Worm (Caenorhabditis elegans) whole organism, mixed stage, embryonic: ENCODE results near the gene grl-23.

Experiments
- M03D4.4 ChIP-seq: sonication (generic microtip); optimal IDR thresholded peaks from 2 replicates; lab custom pipeline; 2017; ENCODE audit warnings: mild to moderate bottlenecking, missing genetic modification characterization, missing compliant biosample characterization
- bed-3 ChIP-seq: fragments of 200-800 bp; sonication (Bioruptor generic); optimal IDR thresholded peaks from 3 replicates; lab custom pipeline; 2018; ENCODE audit warnings: mild to moderate bottlenecking, missing genetic modification characterization, moderate library complexity, missing compliant biosample characterization
- blmp-1 ChIP-seq: fragments of 150-350 bp; optimal IDR thresholded peaks from 2 replicates; lab custom pipeline; 2014; ENCODE audit warnings: missing biosample characterization, missing genetic modification characterization
- ceh-43 ChIP-seq: fragments of 200-800 bp; sonication (Bioruptor generic); optimal IDR thresholded peaks from 2 replicates; lab custom pipeline; 2018; ENCODE audit warnings: mild to moderate bottlenecking, missing genetic modification characterization, moderate library complexity, missing compliant biosample characterization
- ceh-83 ChIP-seq: fragments of 200-800 bp; sonication (Bioruptor generic); optimal IDR thresholded peaks from 2 replicates; lab custom pipeline; 2018; ENCODE audit warnings: mild to moderate bottlenecking, missing genetic modification characterization, missing compliant biosample characterization
- ces-1 ChIP-seq: fragments of 150-350 bp; optimal IDR thresholded peaks from 2 replicates; lab custom pipeline; 2014; ENCODE audit warnings: missing biosample characterization, missing genetic modification reagents, missing genetic modification characterization
- cnd-1 ChIP-seq: fragments of 200-800 bp; sonication (Bioruptor generic); optimal IDR thresholded peaks from 2 replicates; lab custom pipeline; 2018; ENCODE audit warnings: mild to moderate bottlenecking, missing genetic modification characterization, missing compliant biosample characterization
- drap-1 ChIP-seq: fragments of 200-800 bp; sonication (Bioruptor generic); optimal IDR thresholded peaks from 3 replicates; lab custom pipeline; 2018; ENCODE audit warnings: mild to moderate bottlenecking, missing genetic modification characterization, missing compliant biosample characterization
- elt-3 ChIP-seq: fragments of 150-350 bp; optimal IDR thresholded peaks from 2 replicates; lab custom pipeline; 2014; ENCODE audit warnings: missing biosample characterization, missing genetic modification characterization
- flh-1 ChIP-seq: fragments of 200-800 bp; sonication (Bioruptor generic); optimal IDR thresholded peaks from 2 replicates; lab custom pipeline; 2018; ENCODE audit warnings: mild to moderate bottlenecking, missing genetic modification characterization, moderate library complexity, missing compliant biosample characterization
- ham-2 ChIP-seq: fragments of 200-800 bp; sonication (Bioruptor generic); optimal IDR thresholded peaks from 2 replicates; lab custom pipeline; 2018; ENCODE audit warnings: mild to moderate bottlenecking, missing genetic modification characterization, missing compliant biosample characterization
- hlh-1 ChIP-seq: fragments of 150-350 bp; optimal IDR thresholded peaks from 2 replicates; lab custom pipeline; 2014; ENCODE audit warnings: missing biosample characterization, missing genetic modification reagents, missing genetic modification characterization
- lin-13 ChIP-seq: fragments of 150-350 bp; optimal IDR thresholded peaks from 2 replicates; lab custom pipeline; 2014; ENCODE audit warnings: missing biosample characterization, missing genetic modification characterization
- lin-32 ChIP-seq: fragments of 200-800 bp; sonication (Bioruptor generic); optimal IDR thresholded peaks from 2 replicates; lab custom pipeline; 2018; ENCODE audit warnings: mild to moderate bottlenecking, missing genetic modification characterization, missing compliant biosample characterization
- lsy-2 ChIP-seq: fragments of 150-350 bp; optimal IDR thresholded peaks from 2 replicates; lab custom pipeline; 2014; ENCODE audit warnings: missing biosample characterization, missing genetic modification characterization
- mab-5 ChIP-seq: fragments of 150-350 bp; optimal IDR thresholded peaks from 2 replicates; lab custom pipeline; 2014; ENCODE audit warnings: missing biosample characterization, missing genetic modification characterization
- mep-1 ChIP-seq: fragments of 150-350 bp; optimal IDR thresholded peaks from 2 replicates; lab custom pipeline; 2017; ENCODE audit warnings: missing biosample characterization, missing genetic modification reagents, missing genetic modification characterization, inconsistent platforms
- mls-2 ChIP-seq: sonication (generic microtip); optimal IDR thresholded peaks from 2 replicates; lab custom pipeline; 2016; ENCODE audit warnings: mild to moderate bottlenecking, missing genetic modification characterization, moderate library complexity, missing compliant biosample characterization
- nhr-12 ChIP-seq: fragments of 150-350 bp; optimal IDR thresholded peaks from 2 replicates; lab custom pipeline; 2014; ENCODE audit warnings: missing biosample characterization, missing genetic modification characterization
- nhr-2 ChIP-seq: fragments of 150-350 bp; optimal IDR thresholded peaks from 2 replicates; lab custom pipeline; 2014; ENCODE audit warnings: missing biosample characterization, missing genetic modification characterization
- nhr-237 ChIP-seq: fragments of 150-350 bp; optimal IDR thresholded peaks from 2 replicates; lab custom pipeline; 2014; ENCODE audit warnings: missing biosample characterization, missing genetic modification characterization
- nhr-28 ChIP-seq: fragments of 150-350 bp; optimal IDR thresholded peaks from 2 replicates; lab custom pipeline; 2014; ENCODE audit warnings: missing biosample characterization, missing genetic modification characterization
- pha-4 ChIP-seq: fragments of 150-350 bp; optimal IDR thresholded peaks from 2 replicates; lab custom pipeline; 2018; ENCODE audit warnings: missing biosample characterization, missing genetic modification reagents, missing genetic modification characterization
- sem-2 ChIP-seq: fragments of 200-800 bp; sonication (Bioruptor generic); optimal IDR thresholded peaks from 2 replicates; lab custom pipeline; 2018; ENCODE audit warnings: mild to moderate bottlenecking, missing genetic modification characterization, missing compliant biosample characterization
- snpc-4 ChIP-seq: fragments of 150-350 bp; optimal IDR thresholded peaks from 2 replicates; lab custom pipeline; 2014; ENCODE audit warnings: missing biosample characterization, missing genetic modification characterization
- sptf-1 ChIP-seq: sonication (generic microtip); optimal IDR thresholded peaks from 2 replicates; lab custom pipeline; 2017; ENCODE audit warnings: mild to moderate bottlenecking, missing genetic modification characterization, moderate library complexity, missing compliant biosample characterization
- tbx-8 ChIP-seq: fragments of 200-800 bp; sonication (Bioruptor generic); optimal IDR thresholded peaks from 2 replicates; lab custom pipeline; 2018; ENCODE audit warnings: mild to moderate bottlenecking, missing genetic modification characterization, moderate library complexity, missing compliant biosample characterization
- unc-120 ChIP-seq: sonication (generic microtip); optimal IDR thresholded peaks from 2 replicates; lab custom pipeline; 2017; ENCODE audit warnings: missing genetic modification characterization, missing compliant biosample characterization; ENCODE audit not compliant: poor library complexity, severe bottlenecking
- unc-39 ChIP-seq: fragments of 150-350 bp; optimal IDR thresholded peaks from 2 replicates; lab custom pipeline; 2014; ENCODE audit warnings: missing biosample characterization, missing genetic modification characterization
- unc-62 ChIP-seq: fragments of 150-350 bp; optimal IDR thresholded peaks from 2 replicates; lab custom pipeline; 2014; ENCODE audit warnings: missing biosample characterization, missing genetic modification reagents, missing genetic modification characterization
- zip-8 ChIP-seq: fragments of 150-350 bp; optimal IDR thresholded peaks from 2 replicates; lab custom pipeline; 2014; ENCODE audit warnings: missing biosample characterization, missing genetic modification characterization
- ztf-11 ChIP-seq: fragments of 150-350 bp; optimal IDR thresholded peaks from 2 replicates; lab custom pipeline; 2014; ENCODE audit warnings: missing biosample characterization, missing genetic modification characterization

grl-23 gene

DNA sequence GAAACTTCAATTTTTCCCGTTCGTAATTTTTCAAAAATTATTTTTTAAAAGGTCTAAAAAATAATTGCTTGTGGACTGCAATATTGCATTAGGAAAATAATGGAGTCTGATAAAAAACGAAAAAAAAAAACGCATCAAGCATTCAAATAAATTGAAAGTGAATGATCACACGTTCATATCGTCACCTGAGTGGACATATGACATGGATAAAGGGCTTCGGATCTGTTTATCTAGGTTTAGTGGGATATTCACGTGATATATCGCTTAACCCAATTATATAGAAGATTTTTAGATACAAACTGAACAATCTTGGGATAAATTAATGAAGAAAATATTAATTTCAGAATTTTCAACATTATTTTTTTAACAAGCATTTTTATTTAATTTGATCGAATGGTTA, 25.9 kb downstream of the grl-23 start:
- TF ChIP-seq blmp-1 (tag; lab: Kevin White, UChicago) (no peak), hlh-1 (no peak), unc-39 (tag; lab: Kevin White, UChicago) (no peak), ztf-11 (no peak), bed-3 (no peak), mab-5 (tag; lab: Kevin White, UChicago) (no peak), mls-2 (tag; lab: Kevin White, UChicago) (no peak), sem-2 (GFP tag; lab: Kevin White, UChicago) (no peak), unc-120 (tag; lab: Kevin White, UChicago) (no peak), nhr-12 (tag; lab: Kevin White, UChicago) (no peak), tbx-8 (no peak)

DNA sequence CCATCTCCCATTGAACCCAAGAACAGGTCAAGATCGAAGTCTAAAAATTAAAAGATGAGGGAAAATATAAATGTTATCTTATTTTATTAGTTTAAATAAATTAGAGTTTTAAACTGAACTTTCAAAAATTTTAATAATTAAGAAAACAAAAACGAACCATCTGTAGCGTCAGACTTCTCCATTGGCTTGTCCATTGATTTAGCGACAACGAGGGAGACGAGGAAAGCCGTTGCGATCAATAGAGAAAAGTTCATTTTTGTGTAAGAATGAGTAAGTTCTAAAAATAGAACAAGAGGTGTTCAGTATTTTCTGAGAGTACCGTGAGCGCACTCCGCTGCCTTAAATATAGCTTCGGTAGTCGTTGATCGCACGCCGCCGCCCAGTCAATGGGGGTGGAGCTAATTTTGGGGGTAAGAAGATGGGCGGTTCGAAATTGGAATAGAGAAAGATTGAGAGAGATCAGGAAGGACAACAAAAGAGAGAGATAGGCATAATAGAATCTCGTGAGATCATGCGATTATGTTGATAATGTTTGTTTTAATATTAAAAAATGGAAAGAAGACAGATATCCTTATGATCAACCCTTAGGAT, 26.6 kb downstream of the grl-23 start, which contains the start of gene F45D3.3:
F45D3.3 (minus strand) TSS at position 350 of the 591 bp plus-strand sequence.
- TF ChIP-seq sptf-1 = no peak
- no peak for TF ChIP-seq ces-1 (GFP tag; lab: Kevin White, UChicago)

DNA sequence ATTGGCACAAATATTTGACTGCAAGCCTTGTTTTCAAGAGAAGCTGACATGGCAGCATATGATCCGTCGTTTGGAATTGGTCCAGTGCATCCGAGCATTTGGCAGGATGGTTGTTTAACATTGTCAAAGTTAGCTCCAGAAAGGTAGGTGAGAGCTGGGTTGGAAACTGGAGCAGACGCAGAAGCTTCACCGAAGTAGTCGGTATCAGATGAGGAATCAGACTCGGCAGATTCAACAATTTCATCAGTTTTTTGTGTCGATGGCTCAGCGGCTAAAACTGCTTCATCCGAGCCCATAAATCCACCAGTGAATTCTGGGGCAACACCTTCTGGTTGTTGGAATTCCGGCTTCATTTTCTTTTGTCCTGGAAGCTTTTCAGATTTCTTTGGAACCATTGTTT, 27.1 kb downstream of the grl-23 start:
- TF ChIP-seq M03D4.4 (tag; lab: Kevin White, UChicago) = no peak
- no peak for TF ChIP-seq zip-8 (tag; lab: Kevin White, UChicago)
- TF ChIP-seq ces-1 (GFP tag; lab: Kevin White, UChicago) = no peak
- no peak for TF ChIP-seq cnd-1 (tag; lab: Kevin White, UChicago)
- no peak for TF ChIP-seq unc-62 (GFP tag; lab: Kevin White, UChicago)
- TF ChIP-seq ceh-43 (GFP tag; lab: Kevin White, UChicago) = no peak

DNA sequence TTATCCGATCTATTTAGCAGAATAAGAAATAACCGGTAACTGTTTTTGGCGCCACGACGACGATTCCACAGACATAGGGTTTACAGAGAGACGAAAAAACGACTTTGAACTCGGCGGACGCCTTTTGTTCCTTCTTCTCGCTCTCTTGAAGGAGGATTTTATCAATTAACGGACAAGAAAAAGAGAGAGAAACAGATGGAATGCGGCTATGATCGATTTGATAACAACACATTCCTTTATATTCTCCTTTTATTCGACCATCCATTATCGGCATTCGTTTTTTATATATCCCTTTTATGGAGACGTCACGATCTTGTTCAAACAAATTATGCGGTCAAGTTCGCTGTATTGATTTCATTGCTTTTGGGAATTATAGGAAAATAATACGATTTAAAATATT, 27.9 kb downstream of the grl-23 start:
- TF ChIP-seq elt-3 (tag; lab: Kevin White, UChicago) = no peak
- no peak for TF ChIP-seq M03D4.4 (tag; lab: Kevin White, UChicago)

DNA sequence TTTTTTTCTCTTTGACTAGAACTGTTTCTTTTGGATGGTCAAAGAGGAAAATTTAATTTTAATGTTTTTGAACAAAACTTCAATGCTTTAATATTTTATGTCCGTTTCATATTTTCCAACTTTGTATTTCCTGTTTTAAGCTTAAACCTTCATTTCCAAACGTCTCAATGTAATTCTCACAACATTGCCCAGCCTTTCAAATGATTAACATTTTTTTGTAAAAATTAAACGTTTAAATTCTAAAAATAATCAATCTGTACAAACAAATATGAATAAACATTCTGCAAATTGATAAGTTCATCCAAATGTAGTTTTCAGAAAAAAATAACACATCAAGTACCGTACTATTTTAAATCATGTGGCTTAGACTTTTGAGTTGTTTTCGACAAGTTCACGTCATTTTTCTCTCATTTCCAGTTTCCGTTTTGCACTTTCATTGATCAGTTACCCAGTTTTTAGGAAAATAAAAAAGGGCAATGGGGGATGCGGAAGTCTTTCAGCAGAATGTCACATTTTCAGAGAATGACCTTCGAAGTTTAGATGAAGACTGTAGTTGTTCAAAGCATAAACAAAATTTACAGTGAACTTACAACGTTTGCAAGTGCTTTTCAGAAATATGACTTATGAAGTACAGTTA, 33.9 kb downstream of the grl-23 start:
- TF ChIP-seq lin-13 (tag; lab: Kevin White, UChicago) (no peak), drap-1 (GFP tag; lab: Kevin White, UChicago) (no peak), mab-5 (tag; lab: Kevin White, UChicago) (no peak), ceh-43 (GFP tag; lab: Kevin White, UChicago) (no peak), bed-3 (no peak), flh-1 (GFP tag; lab: Kevin White, UChicago) (no peak), cnd-1 (tag; lab: Kevin White, UChicago) (no peak), snpc-4 (tag; lab: Kevin White, UChicago) (no peak), ham-2 (GFP tag; lab: Kevin White, UChicago) (no peak), pha-4 (tag; lab: Kevin White, UChicago) (no peak), mep-1 (tag; lab: Kevin White, UChicago) (no peak), ztf-11 (no peak), tbx-8 (no peak), elt-3 (tag; lab: Kevin White, UChicago) (no peak)

DNA sequence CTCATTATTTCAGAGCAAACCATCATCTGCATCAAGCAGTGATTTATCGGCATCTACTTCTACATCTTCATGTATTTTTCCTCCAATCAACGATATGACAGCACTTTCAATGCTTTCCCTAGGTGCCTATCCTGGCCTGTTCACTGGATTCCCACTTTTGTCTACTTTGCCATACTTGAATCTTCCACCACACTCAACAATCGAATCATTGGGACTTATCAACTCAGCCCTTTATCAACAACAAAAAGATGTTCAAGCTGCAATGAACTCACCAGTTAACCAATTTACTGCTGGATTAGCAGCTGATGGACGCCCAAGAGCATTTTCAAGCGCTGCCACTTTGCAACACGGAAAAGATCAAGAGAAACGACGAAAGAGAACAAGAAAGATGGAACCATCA, 35.5 kb downstream of the grl-23 start:
- TF ChIP-seq nhr-2 (tag; lab: Kevin White, UChicago) (no peak), sem-2 (GFP tag; lab: Kevin White, UChicago) (no peak), sptf-1 (no peak), mep-1 (tag; lab: Kevin White, UChicago) (no peak), snpc-4 (tag; lab: Kevin White, UChicago) (no peak), flh-1 (GFP tag; lab: Kevin White, UChicago) (no peak), ceh-83 (no peak), ceh-43 (GFP tag; lab: Kevin White, UChicago) (no peak), ham-2 (GFP tag; lab: Kevin White, UChicago) (no peak), cnd-1 (tag; lab: Kevin White, UChicago) (no peak), nhr-28 (tag; lab: Kevin White, UChicago) (no peak), lsy-2 (tag; lab: Kevin White, UChicago) (no peak), nhr-237 (no peak), unc-39 (tag; lab: Kevin White, UChicago) (no peak), M03D4.4 (tag; lab: Kevin White, UChicago) (no peak), lin-32 (GFP tag; lab: Kevin White, UChicago) (no peak)
